Fruit fly (Drosophila melanogaster): Measurements from ENCODE around the gene CG14223.

The CG14223 gene

DNA sequence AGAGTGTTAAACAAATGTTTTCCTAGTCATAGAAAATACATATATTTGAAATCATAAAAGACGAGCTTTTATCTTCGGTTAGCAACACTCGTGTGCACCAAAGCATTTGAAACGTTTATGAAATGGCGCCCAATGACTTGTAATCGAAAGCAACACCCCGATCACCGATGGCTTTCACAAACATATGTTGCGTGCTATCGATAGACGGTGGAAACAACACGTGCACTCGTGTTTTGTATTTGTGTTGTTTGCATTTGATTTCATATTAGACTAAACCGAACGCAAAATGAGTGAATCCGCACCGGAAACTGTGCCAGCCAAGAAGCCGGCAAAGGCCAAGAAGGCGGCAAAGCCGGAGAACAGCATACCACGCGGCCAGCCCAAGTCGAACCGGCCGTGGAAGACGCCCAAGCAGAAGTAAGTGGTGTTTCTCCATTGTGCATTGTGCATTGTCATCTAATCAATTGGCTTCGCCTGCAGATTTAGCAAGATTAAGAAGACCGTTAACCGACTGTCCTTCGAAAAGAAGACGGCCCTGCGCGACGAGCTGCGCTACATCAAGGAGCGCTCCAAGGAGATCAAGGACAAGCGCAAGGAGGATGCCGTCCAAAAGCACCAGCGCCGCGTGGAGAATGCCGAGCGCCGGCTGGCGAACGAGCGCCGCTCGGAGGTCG is 47.6 kb downstream of the CG14223 start, which contains the start of gene CG14210 (continued):
- TF ChIP-seq amos (GFP tag; IDR thresholded peaks at IDR 0.05; ENCODE audit: partially characterized antibody) (peak; percentile 56; the same call in 1 of the 2 replicates), mirr (GFP tag; optimal IDR thresholded peaks at IDR 0.05) (peak; percentile 8), knrl (GFP tag; IDR thresholded peaks at IDR 0.05; ENCODE audit: partially characterized antibody) (peak; percentile 45; the same call in 2 of the 3 replicates), stwl (tag; optimal IDR thresholded peaks at IDR 0.05) (peak; percentile 40), Sry-δ (GFP tag; optimal IDR thresholded peaks at IDR 0.05) (peak; percentile 52), vnd (GFP tag; IDR thresholded peaks at IDR 0.05; ENCODE audit: partially characterized antibody) (peak; percentile 65), fd96Cb (tag; optimal IDR thresholded peaks at IDR 0.05) (no peak), Sox100B (GFP tag; optimal IDR thresholded peaks at IDR 0.05) (no peak), bbx (GFP tag; IDR thresholded peaks at IDR 0.05; ENCODE audit: partially characterized antibody) (peak; percentile 75), Opbp (GFP tag; IDR thresholded peaks at IDR 0.05; ENCODE audit: partially characterized antibody) (peak; percentile 72; the same call in 2 of the 3 replicates), dm (GFP tag; optimal IDR thresholded peaks at IDR 0.05) (peak; percentile 90), CG7928 (GFP tag; optimal IDR thresholded peaks at IDR 0.05) (no peak), Sin3A (optimal IDR thresholded peaks at IDR 0.05) (no peak), CG14710 (tag; optimal IDR thresholded peaks at IDR 0.05) (peak; percentile 12), CG14860 (GFP tag; IDR thresholded peaks at IDR 0.05; ENCODE audit: partially characterized antibody) (peak; percentile 52; the same call in 2 of the 3 replicates), run (tag; optimal IDR thresholded peaks at IDR 0.05) (no peak), pfk (GFP tag; optimal IDR thresholded peaks at IDR 0.05) (peak; percentile 70), Max (GFP tag; optimal IDR thresholded peaks at IDR 0.05) (peak; percentile 69), CG6791 (GFP tag; IDR thresholded peaks at IDR 0.05; ENCODE audit: partially characterized antibody) (peak; percentile 75; the same call in 2 of the 3 replicates), nerfin-2 (GFP tag; IDR thresholded peaks at IDR 0.05; ENCODE audit: partially characterized antibody) (peak; percentile 56; the same call in 1 of the 2 replicates), slp2 (GFP tag; optimal IDR thresholded peaks at IDR 0.05) (no peak), shn (GFP tag; optimal IDR thresholded peaks at IDR 0.05) (no peak), CG9727 (GFP tag; optimal IDR thresholded peaks at IDR 0.05) (no peak), az2 (GFP tag; optimal IDR thresholded peaks at IDR 0.05) (no peak), Rx (GFP tag; IDR thresholded peaks at IDR 0.05) (no peak), Hmx (GFP tag; optimal IDR thresholded peaks at IDR 0.05) (no peak), CG1529 (GFP tag; optimal IDR thresholded peaks at IDR 0.05) (no peak), Dp (GFP tag; optimal IDR thresholded peaks at IDR 0.05) (peak; percentile 84), CG12219 (GFP tag; optimal IDR thresholded peaks at IDR 0.05) (no peak), MBD-R2 (GFP tag; IDR thresholded peaks at IDR 0.05) (peak; percentile 70), Bgb (GFP tag; IDR thresholded peaks at IDR 0.05; ENCODE audit: partially characterized antibody) (peak; percentile 71), CG4730 (GFP tag; IDR thresholded peaks at IDR 0.05) (no peak), chinmo (GFP tag; IDR thresholded peaks at IDR 0.05; ENCODE audit: partially characterized antibody) (0 out of 4 replicates have a peak, but pooled peaks have one; percentile 55), pb (GFP tag; optimal IDR thresholded peaks at IDR 0.05) (no peak), Dll (GFP tag; IDR thresholded peaks at IDR 0.05; ENCODE audit: partially characterized antibody) (peak; percentile 62; the same call in 3 of the 4 replicates), pzg (GFP tag; optimal IDR thresholded peaks at IDR 0.05) (peak; percentile 57), sob (GFP tag; IDR thresholded peaks at IDR 0.05) (no peak), CG43689 (GFP tag; IDR thresholded peaks at IDR 0.05) (no peak), CG4404 (GFP tag; IDR thresholded peaks at IDR 0.05) (no peak), Scr (GFP tag; IDR thresholded peaks at IDR 0.05; ENCODE audit: partially characterized antibody) (peak; percentile 66), CG14014 (GFP tag; IDR thresholded peaks at IDR 0.05) (no peak), YL-1 (GFP tag; optimal IDR thresholded peaks at IDR 0.05) (peak; percentile 52), CG7963 (GFP tag; IDR thresholded peaks at IDR 0.05; ENCODE audit: partially characterized antibody) (peak; percentile 66; the same call in 2 of the 3 replicates), vvl (GFP tag; IDR thresholded peaks at IDR 0.05) (no peak), jigr1 (GFP tag; IDR thresholded peaks at IDR 0.05) (no peak), E2f2 (GFP tag; IDR thresholded peaks at IDR 0.05) (peak; percentile 91), CG32772 (GFP tag; IDR thresholded peaks at IDR 0.05) (no peak), CG31365 (tag; optimal IDR thresholded peaks at IDR 0.05) (no peak), sens (GFP tag) (peak; percentile 19)

Measured in whole organism, embryonic.